Worm (Caenorhabditis elegans) whole organism, mixed stage, embryonic: ENCODE measurements around the gene C37C3.9.

Experiments
- ces-1 ChIP-seq: fragments of 150-350 bp; optimal IDR thresholded peaks from 2 replicates; lab custom pipeline; 2014; ENCODE audit warnings: missing biosample characterization, missing genetic modification reagents, missing genetic modification characterization
- lsy-2 ChIP-seq: fragments of 150-350 bp; optimal IDR thresholded peaks from 2 replicates; lab custom pipeline; 2014; ENCODE audit warnings: missing biosample characterization, missing genetic modification characterization
- nhr-237 ChIP-seq: fragments of 150-350 bp; optimal IDR thresholded peaks from 2 replicates; lab custom pipeline; 2014; ENCODE audit warnings: missing biosample characterization, missing genetic modification characterization
- nhr-76 ChIP-seq: sonication (generic microtip); optimal IDR thresholded peaks from 2 replicates; lab custom pipeline; 2017; ENCODE audit warnings: missing biosample characterization, missing genetic modification characterization
- snpc-4 ChIP-seq: fragments of 150-350 bp; optimal IDR thresholded peaks from 2 replicates; lab custom pipeline; 2014; ENCODE audit warnings: missing biosample characterization, missing genetic modification characterization
- unc-39 ChIP-seq: fragments of 150-350 bp; optimal IDR thresholded peaks from 2 replicates; lab custom pipeline; 2014; ENCODE audit warnings: missing biosample characterization, missing genetic modification characterization

DNA sequence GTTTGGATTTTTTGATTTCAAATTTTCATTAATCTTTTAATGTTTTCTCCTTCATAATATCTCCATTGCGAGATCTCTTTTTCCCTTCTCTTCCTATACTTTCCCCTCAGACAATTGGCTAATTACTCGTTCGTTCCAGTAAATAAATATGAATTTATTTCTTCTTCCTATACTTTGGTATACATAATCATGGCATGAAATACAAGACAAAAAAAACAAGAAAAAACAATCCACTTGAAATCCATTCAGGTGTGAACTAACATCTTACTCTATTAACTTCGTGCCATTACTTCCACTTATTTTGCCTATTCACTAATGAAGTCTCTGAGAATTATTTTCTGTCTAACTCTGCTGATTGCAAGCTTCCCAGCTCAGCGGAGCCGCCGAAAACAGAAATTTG, 12.3 kb downstream of the C37C3.9 start, which contains the start of gene grd-8:
- TF ChIP-seq lsy-2 (tag; lab: Kevin White, UChicago) (no peak), nhr-237 (tag; lab: Kevin White, UChicago) (no peak), ces-1 (GFP tag; lab: Kevin White, UChicago) (no peak), snpc-4 (no peak), nhr-76 (tag; lab: Kevin White, UChicago) (no peak), unc-39 (no peak)
